Worm (Caenorhabditis elegans) whole organism, L3 larva: ENCODE measurements around the gene F17H10.2.

Experiments used
- ama-1 ChIP-seq: fragments of 150-350 bp; optimal IDR thresholded peaks from 2 replicates; lab custom pipeline; 2018
- ceh-82 ChIP-seq: fragments of 150-350 bp; optimal IDR thresholded peaks from 2 replicates; lab custom pipeline; 2014; ENCODE audit warnings: missing biosample characterization, missing genetic modification characterization
- egl-27 ChIP-seq: sonication (generic microtip); optimal IDR thresholded peaks from 4 replicates; lab custom pipeline; 2017; ENCODE audit warnings: missing biosample characterization, missing genetic modification reagents, missing genetic modification characterization
- elt-1 ChIP-seq: fragments of 150-350 bp; optimal IDR thresholded peaks from 2 replicates; lab custom pipeline; 2014; ENCODE audit warnings: missing biosample characterization, missing genetic modification characterization
- nhr-11 ChIP-seq: fragments of 150-350 bp; optimal IDR thresholded peaks from 2 replicates; lab custom pipeline; 2014; ENCODE audit warnings: missing biosample characterization, missing genetic modification characterization
- nhr-28 ChIP-seq: fragments of 150-350 bp; optimal IDR thresholded peaks from 2 replicates; lab custom pipeline; 2014; ENCODE audit warnings: missing biosample characterization, missing genetic modification characterization
- nhr-76 ChIP-seq: fragments of 150-350 bp; sonication (generic microtip); optimal IDR thresholded peaks from 5 replicates; lab custom pipeline; 2014; ENCODE audit warnings: missing biosample characterization, missing genetic modification characterization
- snpc-4 ChIP-seq: fragments of 150-350 bp; optimal IDR thresholded peaks from 2 replicates; lab custom pipeline; 2014; ENCODE audit warnings: missing biosample characterization, missing genetic modification characterization
- ztf-11 ChIP-seq: fragments of 150-350 bp; optimal IDR thresholded peaks from 2 replicates; lab custom pipeline; 2014; ENCODE audit warnings: missing biosample characterization, missing genetic modification characterization

- TF ChIP-seq ztf-11 (tag; lab: Kevin White, UChicago) (no peak), elt-1 (tag; lab: Kevin White, UChicago) (no peak), ama-1 (lab: Kevin White, UChicago) (no peak), egl-27 (tag; lab: Kevin White, UChicago) (no peak), snpc-4 (tag; lab: Kevin White, UChicago) (no peak), nhr-76 (tag; lab: Kevin White, UChicago) (no peak), nhr-28 (tag; lab: Kevin White, UChicago) (no peak), ceh-82 (no peak), nhr-11 (tag; lab: Kevin White, UChicago) (no peak)
These were observed 25.0 kb upstream of the F17H10.2 start for ce11 chrX:13088539-13088938.
